Fruit fly (Drosophila melanogaster): ENCODE results near the gene Pex19.
A peak's percentile ranks its signal among the peaks of the same experiment; 100 is the strongest.

Gene Pex19

DNA sequence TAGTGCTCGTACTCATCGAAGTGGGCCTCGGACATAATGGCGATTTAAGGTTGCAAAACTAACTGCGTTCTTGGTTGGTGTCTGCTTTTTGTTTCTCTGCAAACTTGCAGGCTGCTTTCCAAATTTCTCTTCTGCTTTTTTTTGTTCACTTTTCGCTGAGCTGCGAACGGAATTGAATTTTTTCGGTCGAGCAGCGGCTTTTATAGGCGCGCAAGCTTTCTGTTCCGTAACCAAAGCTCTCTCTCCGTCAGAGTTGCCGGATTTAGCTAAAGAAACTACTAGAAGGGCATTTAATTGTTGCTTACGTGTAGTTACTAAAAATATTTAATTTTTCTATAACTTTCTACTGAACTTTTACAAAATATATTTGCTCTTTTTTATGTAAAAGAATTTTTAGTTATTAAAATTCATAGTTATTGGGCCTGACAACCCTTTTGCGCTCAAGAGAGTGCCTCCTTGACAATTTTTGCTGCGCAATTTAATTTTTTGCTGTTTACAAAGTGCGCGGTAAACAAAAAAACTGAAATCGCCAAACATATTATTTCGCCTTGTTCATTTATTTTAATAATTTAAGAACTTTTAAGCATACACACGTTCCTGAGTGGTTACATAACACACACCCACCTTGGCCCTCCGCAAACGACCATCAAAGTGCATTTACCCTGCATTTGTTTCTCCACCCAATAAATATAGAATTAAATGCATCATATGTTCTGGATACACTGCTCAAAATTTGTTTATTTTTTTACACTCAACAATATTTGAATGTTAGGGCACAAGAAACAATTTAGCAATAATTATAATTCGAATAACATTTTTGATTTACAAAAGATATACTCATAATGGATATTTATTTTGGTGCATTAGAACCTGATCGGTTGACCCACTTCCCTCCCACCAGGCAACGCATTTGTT is 45.4 kb upstream of the Pex19 start, which contains the start of gene CG6770 (continued):
- peak; percentile 86 for TF ChIP-seq CG13424 (tag; optimal IDR thresholded peaks at IDR 0.05)
- peak; percentile 84 for TF ChIP-seq CG17568 (GFP tag; optimal IDR thresholded peaks at IDR 0.05)
- peak; percentile 54 for TF ChIP-seq pfk (GFP tag; optimal IDR thresholded peaks at IDR 0.05)
- TF ChIP-seq CrebB (tag; optimal IDR thresholded peaks at IDR 0.05) = peak; percentile 35
- TF ChIP-seq CG2129 (GFP tag; IDR thresholded peaks at IDR 0.05; ENCODE audit: partially characterized antibody) = no peak
- no peak for TF ChIP-seq ab (GFP tag; optimal IDR thresholded peaks at IDR 0.05)
- peak; percentile 93 for TF ChIP-seq vvl (GFP tag; IDR thresholded peaks at IDR 0.05)
- peak; percentile 71 for TF ChIP-seq CG11696 (GFP tag; IDR thresholded peaks at IDR 0.05)
- no peak for TF ChIP-seq hkb (optimal IDR thresholded peaks at IDR 0.05)
- TF ChIP-seq hkb (GFP tag; IDR thresholded peaks at IDR 0.05) = peak; percentile 93
- TF ChIP-seq CG15696 (tag; optimal IDR thresholded peaks at IDR 0.05) = peak; percentile 12
- TF ChIP-seq CG9727 (GFP tag; optimal IDR thresholded peaks at IDR 0.05) = peak; percentile 75
- peak; percentile 72 for TF ChIP-seq run (tag; optimal IDR thresholded peaks at IDR 0.05)
- peak; percentile 92 for TF ChIP-seq CG2678 (tag; optimal IDR thresholded peaks at IDR 0.05)
- TF ChIP-seq ftz-f1 (GFP tag; optimal IDR thresholded peaks at IDR 0.05) = peak; percentile 12
- TF ChIP-seq CG4854 (GFP tag; optimal IDR thresholded peaks at IDR 0.05) = peak; percentile 30
- TF ChIP-seq sim (GFP tag; IDR thresholded peaks at IDR 0.05) = peak; percentile 38; the same call in 1 of the 2 replicates
- 0 out of 3 replicates have a peak, but pooled peaks have one; percentile 51 for TF ChIP-seq C15 (GFP tag; IDR thresholded peaks at IDR 0.05)
- no peak for TF ChIP-seq h (optimal IDR thresholded peaks at IDR 0.05)
- peak in 1 of 2 experiments; percentile 74 for TF ChIP-seq Eip74EF (GFP tag; optimal IDR thresholded peaks at IDR 0.05)
- TF ChIP-seq B-H2 (GFP tag; optimal IDR thresholded peaks at IDR 0.05) = peak; percentile 91
- TF ChIP-seq CG6683 (GFP tag; optimal IDR thresholded peaks at IDR 0.05) = peak; percentile 78
- TF ChIP-seq CG10543 (GFP tag; optimal IDR thresholded peaks at IDR 0.05) = peak; percentile 93
- peak; percentile 0 for TF ChIP-seq Camta (GFP tag; optimal IDR thresholded peaks at IDR 0.05)
- TF ChIP-seq fd64A (GFP tag; optimal IDR thresholded peaks at IDR 0.05) = no peak
- peak; percentile 87 for TF ChIP-seq scrt (GFP tag; optimal IDR thresholded peaks at IDR 0.05)
- 0 out of 2 replicates have a peak, but pooled peaks have one; percentile 4 for TF ChIP-seq Dref (GFP tag; IDR thresholded peaks at IDR 0.05)
- peak; percentile 85 for TF ChIP-seq zfh1 (GFP tag; IDR thresholded peaks at IDR 0.05)
- peak; percentile 19 for TF ChIP-seq gro (GFP tag; optimal IDR thresholded peaks at IDR 0.05)
- peak; percentile 68; the same call in 1 of the 2 replicates for TF ChIP-seq ssp (GFP tag; IDR thresholded peaks at IDR 0.05)
- peak; percentile 38 for TF ChIP-seq Side (GFP tag; optimal IDR thresholded peaks at IDR 0.05)
- TF ChIP-seq CG30403 (GFP tag; optimal IDR thresholded peaks at IDR 0.05) = peak; percentile 77
- TF ChIP-seq Bdp1 (GFP tag; optimal IDR thresholded peaks at IDR 0.05) = no peak
- TF ChIP-seq Optix (GFP tag; IDR thresholded peaks at IDR 0.05) = peak; percentile 62; the same call in 2 of the 3 replicates
- TF ChIP-seq Dp (GFP tag; optimal IDR thresholded peaks at IDR 0.05) = peak; percentile 28
- no peak; the same call in 3 of the 4 replicates for TF ChIP-seq Gug (GFP tag; IDR thresholded peaks at IDR 0.05)
- peak; percentile 8 for TF ChIP-seq CG4617 (GFP tag; optimal IDR thresholded peaks at IDR 0.05; ENCODE audit: borderline replicate concordance)
- TF ChIP-seq sna (GFP tag; IDR thresholded peaks at IDR 0.05; ENCODE audit: partially characterized antibody) = 0 out of 2 replicates have a peak, but pooled peaks have one; percentile 28
- no peak for TF ChIP-seq CG17612 (GFP tag; IDR thresholded peaks at IDR 0.05)
- TF ChIP-seq pan (optimal IDR thresholded peaks at IDR 0.05) = no peak
- peak in 1 of 2 experiments; percentile 90 for TF ChIP-seq pan (GFP tag; optimal IDR thresholded peaks at IDR 0.05 in 1 of 2, IDR thresholded peaks at IDR 0.05 in 1 of 2)
- TF ChIP-seq nmo (GFP tag; optimal IDR thresholded peaks at IDR 0.05) = peak; percentile 56
- peak; percentile 52 for TF ChIP-seq tup (GFP tag; optimal IDR thresholded peaks at IDR 0.05)
- peak; percentile 92 for TF ChIP-seq CG13894 (tag; optimal IDR thresholded peaks at IDR 0.05)
- peak; percentile 90 for TF ChIP-seq CG10147 (GFP tag; optimal IDR thresholded peaks at IDR 0.05)
- peak; percentile 43 for TF ChIP-seq CG18011 (GFP tag; optimal IDR thresholded peaks at IDR 0.05)
- TF ChIP-seq CG5180 (GFP tag; optimal IDR thresholded peaks at IDR 0.05) = peak; percentile 64
- TF ChIP-seq CG11247 (GFP tag; IDR thresholded peaks at IDR 0.05) = peak; percentile 82

Measured in whole organism, embryonic.